Fruit fly (Drosophila melanogaster): ENCODE results near the gene VhaM9.7-a.

VhaM9.7-a gene

DNA sequence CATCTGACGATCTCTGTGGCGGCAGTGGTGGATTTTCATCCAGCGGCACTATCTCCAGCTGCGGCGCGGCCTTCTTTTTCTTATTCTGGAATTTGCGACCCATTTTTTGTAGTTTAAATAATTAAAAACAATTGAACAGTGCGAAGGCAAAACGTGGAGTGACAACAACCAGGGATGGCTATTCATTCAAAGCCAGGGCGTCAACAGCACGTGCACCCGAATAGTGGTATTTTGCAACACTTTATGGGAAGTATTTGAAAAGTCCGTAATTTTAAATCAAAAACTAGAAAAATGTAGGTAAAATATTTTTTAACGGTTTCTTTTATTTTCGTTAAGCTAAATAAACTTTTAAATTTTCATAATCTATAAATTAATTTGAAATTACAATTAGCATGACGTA lies 20.1 kb downstream of the VhaM9.7-a start, which contains the start of gene CG11583 (continued):
- TF ChIP-seq CG13894 (tag; optimal IDR thresholded peaks at IDR 0.05) (no peak), Nf-YC (tag; optimal IDR thresholded peaks at IDR 0.05) (no peak), CG8388 (GFP tag; optimal IDR thresholded peaks at IDR 0.05) (no peak), CG10209 (GFP tag; optimal IDR thresholded peaks at IDR 0.05) (no peak), CG12104 (GFP tag; optimal IDR thresholded peaks at IDR 0.05) (no peak), Side (GFP tag; optimal IDR thresholded peaks at IDR 0.05) (peak; percentile 55), klu (GFP tag; IDR thresholded peaks at IDR 0.05) (no peak), ftz-f1 (GFP tag; optimal IDR thresholded peaks at IDR 0.05) (peak; percentile 48), Ptx1 (GFP tag; IDR thresholded peaks at IDR 0.05) (no peak), HLH3B (GFP tag; IDR thresholded peaks at IDR 0.05) (no peak), crol (GFP tag; IDR thresholded peaks at IDR 0.05) (no peak), Atf6 (GFP tag; IDR thresholded peaks at IDR 0.05) (no peak), CG12155 (GFP tag; optimal IDR thresholded peaks at IDR 0.05) (peak; percentile 43), pfk (GFP tag; optimal IDR thresholded peaks at IDR 0.05) (no peak), CG11696 (GFP tag; IDR thresholded peaks at IDR 0.05) (no peak), Fer3 (tag; optimal IDR thresholded peaks at IDR 0.05) (no peak), CG10147 (GFP tag; optimal IDR thresholded peaks at IDR 0.05) (no peak), CG9817 (tag; optimal IDR thresholded peaks at IDR 0.05) (no peak), Dll (GFP tag; IDR thresholded peaks at IDR 0.05; ENCODE audit: partially characterized antibody) (no peak; the same call in 3 of the 4 replicates), CG2199 (GFP tag; IDR thresholded peaks at IDR 0.05) (no peak), CG4707 (GFP tag; optimal IDR thresholded peaks at IDR 0.05) (no peak), YL-1 (GFP tag; optimal IDR thresholded peaks at IDR 0.05) (peak; percentile 88), Hr78 (GFP tag; optimal IDR thresholded peaks at IDR 0.05) (no peak), CG17802 (tag; optimal IDR thresholded peaks at IDR 0.05) (no peak), Max (GFP tag; optimal IDR thresholded peaks at IDR 0.05) (peak; percentile 98), CG16863 (GFP tag; optimal IDR thresholded peaks at IDR 0.05) (no peak), NfI (GFP tag; optimal IDR thresholded peaks at IDR 0.05) (peak; percentile 52), sd (tag; optimal IDR thresholded peaks at IDR 0.05) (no peak), fd3F (GFP tag; optimal IDR thresholded peaks at IDR 0.05) (no peak), vvl (GFP tag; IDR thresholded peaks at IDR 0.05) (peak; percentile 34; the same call in 1 of the 2 replicates), dmrt99B (tag; optimal IDR thresholded peaks at IDR 0.05) (no peak), Lhr (GFP tag; optimal IDR thresholded peaks at IDR 0.05) (no peak), corto (GFP tag; optimal IDR thresholded peaks at IDR 0.05) (no peak), ham (GFP tag; IDR thresholded peaks at IDR 0.05) (no peak), CG7963 (GFP tag; IDR thresholded peaks at IDR 0.05; ENCODE audit: partially characterized antibody) (no peak), CG3281 (GFP tag; optimal IDR thresholded peaks at IDR 0.05) (peak; percentile 86), CG15601 (tag; optimal IDR thresholded peaks at IDR 0.05) (peak; percentile 28), sqz (GFP tag; optimal IDR thresholded peaks at IDR 0.05) (no peak), PHDP (tag; optimal IDR thresholded peaks at IDR 0.05) (no peak), caup (GFP tag; optimal IDR thresholded peaks at IDR 0.05; ENCODE audit: severe bottlenecking) (no peak), HHEX (GFP tag; optimal IDR thresholded peaks at IDR 0.05) (peak; percentile 18), stc (GFP tag; IDR thresholded peaks at IDR 0.05) (no peak), sisA (GFP tag; IDR thresholded peaks at IDR 0.05) (no peak), ash1 (GFP tag; optimal IDR thresholded peaks at IDR 0.05) (no peak), Tbp (GFP tag; optimal IDR thresholded peaks at IDR 0.05) (no peak), sima (GFP tag; optimal IDR thresholded peaks at IDR 0.05) (no peak), CG17612 (GFP tag; IDR thresholded peaks at IDR 0.05) (no peak), Trl (optimal IDR thresholded peaks at IDR 0.05) (no peak), Trl (GFP tag; optimal IDR thresholded peaks at IDR 0.05) (peak; percentile 34), CG1647 (GFP tag; optimal IDR thresholded peaks at IDR 0.05) (peak; percentile 55), Mad (GFP tag; optimal IDR thresholded peaks at IDR 0.05) (peak; percentile 24)
